Fruit fly (Drosophila melanogaster): ENCODE data around the gene Torsin.

DNA sequence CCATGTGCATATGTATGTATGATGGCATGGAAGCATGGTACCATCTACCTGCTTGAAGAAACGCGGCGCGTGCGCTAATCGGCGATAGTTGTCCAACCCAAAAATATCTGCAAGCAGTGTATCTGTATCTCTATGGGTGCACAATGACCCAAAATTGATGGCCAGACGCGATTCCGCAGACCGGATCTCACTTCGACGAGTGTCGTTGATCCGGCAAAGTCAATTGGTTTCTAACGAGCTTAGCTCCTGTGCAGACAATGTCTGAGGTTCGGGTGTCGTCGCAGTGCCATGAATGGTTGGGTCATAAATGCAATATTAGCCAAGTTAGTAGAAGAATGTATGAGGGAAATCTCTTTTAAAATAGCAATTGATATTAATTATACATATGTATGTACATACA is 36.2 kb downstream of the Torsin start:
- no peak for TF ChIP-seq Sox14 (GFP tag; optimal IDR thresholded peaks at IDR 0.05)
- no peak for TF ChIP-seq CG11902 (GFP tag; optimal IDR thresholded peaks at IDR 0.05)
- TF ChIP-seq svp (GFP tag), result no peak
- TF ChIP-seq CG16779 (tag; optimal IDR thresholded peaks at IDR 0.05), result no peak
- TF ChIP-seq vri (GFP tag; optimal IDR thresholded peaks at IDR 0.05), result no peak

All from whole organism, prepupa.